Fruit fly (Drosophila melanogaster) whole organism, wandering third instar larva: ENCODE measurements around the gene MED24.

Source experiments
- Abd-B ChIP-seq: fragments of >200 bp; optimal IDR thresholded peaks from 2 replicates; lab custom pipeline; 2017; ENCODE audit warnings: missing biosample characterization, missing genetic modification characterization
- CG9705 ChIP-seq: fragments of 200-800 bp; sonication (Bioruptor generic); optimal IDR thresholded peaks from 2 replicates; lab custom pipeline; 2018; ENCODE audit warnings: missing biosample characterization, mild to moderate bottlenecking, missing genetic modification characterization
- CrebA ChIP-seq: fragments of 200-800 bp; sonication (Bioruptor generic); optimal IDR thresholded peaks from 2 replicates; lab custom pipeline; 2016; ENCODE audit warnings: missing biosample characterization, mild to moderate bottlenecking, missing genetic modification characterization, borderline replicate concordance
- Dif ChIP-seq: fragments of 200-275, 200-300 bp; sonication (Bioruptor generic); optimal IDR thresholded peaks from 2 replicates; lab custom pipeline; 2018; ENCODE audit warnings: missing biosample characterization, missing genetic modification characterization; ENCODE audit not compliant: partially characterized antibody
- HLH106 ChIP-seq: fragments of 200-800 bp; optimal IDR thresholded peaks from 3 replicates; lab custom pipeline; 2019; ENCODE audit warnings: missing biosample characterization, mild to moderate bottlenecking, missing genetic modification characterization, moderate library complexity
- Hr78 ChIP-seq: fragments of >200 bp; optimal IDR thresholded peaks from 2 replicates; lab custom pipeline; 2017; ENCODE audit warnings: missing biosample characterization, missing genetic modification characterization
- Hr83 ChIP-seq: fragments of 200-300 bp; sonication (Bioruptor generic); optimal IDR thresholded peaks from 2 replicates; lab custom pipeline; 2016; ENCODE audit warnings: missing biosample characterization, mild to moderate bottlenecking, missing genetic modification characterization, moderate library complexity; ENCODE audit not compliant: poor library complexity, severe bottlenecking
- Jra ChIP-seq: sonication (Bioruptor generic); optimal IDR thresholded peaks from 2 replicates; lab custom pipeline; 2016; ENCODE audit warnings: missing biosample characterization, missing genetic modification characterization
- Mio ChIP-seq: sonication (Bioruptor generic); optimal IDR thresholded peaks from 2 replicates; lab custom pipeline; 2016; ENCODE audit warnings: missing biosample characterization, missing genetic modification characterization
- Myc ChIP-seq: fragments of >200 bp; optimal IDR thresholded peaks from 2 replicates; lab custom pipeline; 2017
- N ChIP-seq: fragments of >200 bp; optimal IDR thresholded peaks from 2 replicates; lab custom pipeline; 2018; ENCODE audit warnings: missing biosample characterization, missing external identifiers, missing genetic modification characterization
- OdsH ChIP-seq: fragments of 200-800 bp; sonication (Bioruptor generic); optimal IDR thresholded peaks from 2 replicates; lab custom pipeline; 2016; ENCODE audit warnings: missing biosample characterization, mild to moderate bottlenecking, missing genetic modification characterization
- Rel ChIP-seq, 2 experiments: fragments of 200-800 bp; sonication (Bioruptor generic) in 1 of 2; optimal IDR thresholded peaks; 2 replicates in 1 of 2; 3 replicates in 1 of 2; lab custom pipeline; 2016 to 2019; ENCODE audit warnings: mild to moderate bottlenecking in 2 of 2, missing biosample characterization in 2 of 2, missing genetic modification characterization in 2 of 2, moderate library complexity in 1 of 2
- Sp1 ChIP-seq: fragments of 200-800 bp; sonication (Bioruptor generic); optimal IDR thresholded peaks from 3 replicates; lab custom pipeline; 2019; ENCODE audit warnings: missing biosample characterization, mild to moderate bottlenecking, missing genetic modification characterization, moderate library complexity
- Vsx2 ChIP-seq: fragments of 200-300, 225-300 bp; sonication (Bioruptor generic); optimal IDR thresholded peaks from 2 replicates; lab custom pipeline; 2018; ENCODE audit warnings: missing biosample characterization, missing genetic modification characterization; ENCODE audit not compliant: partially characterized antibody
- brk ChIP-seq: fragments of 200-800 bp; sonication (Bioruptor generic); optimal IDR thresholded peaks from 2 replicates; lab custom pipeline; 2016; ENCODE audit warnings: missing biosample characterization, mild to moderate bottlenecking, missing genetic modification characterization
- dl ChIP-seq, 2 experiments: fragments of 175-275, 200-275 bp in 1 of 2; fragments of 200-275 bp in 1 of 2; sonication (Bioruptor generic); optimal IDR thresholded peaks; lab custom pipeline; 2018; ENCODE audit warnings: mild to moderate bottlenecking in 2 of 2, missing biosample characterization in 2 of 2, missing genetic modification characterization in 2 of 2, moderate library complexity in 2 of 2; ENCODE audit not compliant: partially characterized antibody in 2 of 2, insufficient read depth in 1 of 2
- dmrt93B ChIP-seq: fragments of 200-800 bp; sonication (Bioruptor generic); optimal IDR thresholded peaks from 2 replicates; lab custom pipeline; 2018; ENCODE audit warnings: missing biosample characterization, mild to moderate bottlenecking, missing genetic modification characterization
- ey ChIP-seq: fragments of 200-800 bp; sonication (Bioruptor generic); optimal IDR thresholded peaks from 2 replicates; lab custom pipeline; 2016; ENCODE audit warnings: missing biosample characterization, missing genetic modification characterization
- fru ChIP-seq: fragments of 200-800 bp; sonication (Bioruptor generic); optimal IDR thresholded peaks from 3 replicates; lab custom pipeline; 2016; ENCODE audit warnings: missing biosample characterization, mild to moderate bottlenecking, missing genetic modification characterization
- h ChIP-seq: fragments of 200-800 bp; sonication (Bioruptor generic); optimal IDR thresholded peaks from 3 replicates; lab custom pipeline; 2016; ENCODE audit warnings: missing biosample characterization, mild to moderate bottlenecking, missing genetic modification characterization
- jim ChIP-seq: fragments of 175-275, 200-325 bp; sonication (Bioruptor generic); optimal IDR thresholded peaks from 2 replicates; lab custom pipeline; 2016; ENCODE audit warnings: missing biosample characterization, mild to moderate bottlenecking, missing genetic modification characterization
- lola ChIP-seq: fragments of >200 bp; optimal IDR thresholded peaks from 2 replicates; lab custom pipeline; 2017; ENCODE audit warnings: missing biosample characterization, missing genetic modification characterization
- psq ChIP-seq: fragments of 200-800 bp; sonication (Bioruptor generic); optimal IDR thresholded peaks from 3 replicates; lab custom pipeline; 2017; ENCODE audit warnings: missing biosample characterization, mild to moderate bottlenecking, missing genetic modification characterization, moderate library complexity
- rgr ChIP-seq: fragments of 200-800 bp; sonication (Bioruptor generic); optimal IDR thresholded peaks from 3 replicates; lab custom pipeline; 2016; ENCODE audit warnings: missing biosample characterization, mild to moderate bottlenecking, missing genetic modification characterization
- sage ChIP-seq: fragments of 200-800 bp; sonication (Bioruptor generic); optimal IDR thresholded peaks from 2 replicates; lab custom pipeline; 2016; ENCODE audit warnings: missing biosample characterization, mild to moderate bottlenecking, missing genetic modification characterization
- sv ChIP-seq: fragments of 200-800 bp; sonication (Bioruptor generic); optimal IDR thresholded peaks from 3 replicates; lab custom pipeline; 2016; ENCODE audit warnings: missing biosample characterization, missing genetic modification characterization
- tai ChIP-seq: sonication (Bioruptor generic); optimal IDR thresholded peaks from 2 replicates; lab custom pipeline; 2016; ENCODE audit warnings: missing biosample characterization, missing genetic modification characterization
- usp ChIP-seq: fragments of >200 bp; optimal IDR thresholded peaks from 2 replicates; lab custom pipeline; 2017; ENCODE audit warnings: missing biosample characterization, missing genetic modification characterization
- woc ChIP-seq: sonication (Bioruptor generic); optimal IDR thresholded peaks from 2 replicates; lab custom pipeline; 2016; ENCODE audit warnings: missing biosample characterization, mild to moderate bottlenecking, missing genetic modification characterization

Gene MED24

dm6 chr3L:8191042-8191613 is at the start of gene MED24:
MED24 (plus strand) TSS chr3L:8191270.
- TF ChIP-seq psq (GFP tag; lab: Kevin White, UChicago) = no peak
- no peak for TF ChIP-seq usp
- no peak for TF ChIP-seq Sp1 (GFP tag; lab: Kevin White, UChicago)
- peak; percentile 35 for TF ChIP-seq rgr (GFP tag; lab: Kevin White, UChicago)

- TF ChIP-seq sage (GFP tag; lab: Kevin White, UChicago) (no peak), HLH106 (tag; lab: Kevin White, UChicago) (no peak), Jra (GFP tag; lab: Kevin White, UChicago) (no peak), Hr78 (no peak), psq (GFP tag; lab: Kevin White, UChicago) (no peak), h (GFP tag; lab: Kevin White, UChicago) (no peak), Rel (GFP tag; optimal IDR thresholded peaks at IDR 0.05; lab: Kevin White, UChicago) (no peak), Rel (tag; optimal IDR thresholded peaks at IDR 0.05; lab: Kevin White, UChicago) (no peak), sv (no peak), Mio (GFP tag; lab: Kevin White, UChicago) (no peak), Hr83 (GFP tag; lab: Kevin White, UChicago) (no peak), lola (GFP tag; lab: Kevin White, UChicago) (no peak), fru (no peak), Sp1 (GFP tag; lab: Kevin White, UChicago) (no peak), dmrt93B (no peak), rgr (GFP tag; lab: Kevin White, UChicago) (no peak)
Measured at dm6 chr3L:8150284-8150683, 40.8 kb upstream of the MED24 start.

DNA sequence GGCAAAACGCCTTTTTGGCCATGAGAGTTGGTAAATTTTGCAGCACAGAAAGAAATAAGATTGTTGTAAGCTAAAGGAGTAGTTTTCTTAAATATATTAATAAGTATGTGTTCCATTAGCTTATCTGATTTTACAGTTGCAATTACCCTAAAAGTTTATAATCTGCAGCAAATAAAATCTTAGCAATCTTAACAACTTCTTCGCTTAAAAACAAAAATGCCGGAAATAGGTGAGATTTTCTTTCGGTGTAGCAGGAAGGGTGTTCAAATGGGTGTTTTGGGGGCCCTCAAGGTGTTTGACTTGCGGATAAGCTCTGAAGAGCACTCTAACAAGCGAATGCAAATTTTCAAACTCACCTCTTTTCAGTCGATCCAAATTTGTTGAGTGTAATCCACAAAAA is 40.3 kb upstream of the MED24 start:
- TF ChIP-seq N (GFP tag; lab: Kevin White, UChicago) = no peak
- peak; percentile 23 for TF ChIP-seq HLH106 (tag; lab: Kevin White, UChicago)
- no peak for TF ChIP-seq CG9705 (GFP tag; lab: Kevin White, UChicago)
- TF ChIP-seq psq (GFP tag; lab: Kevin White, UChicago) = no peak

DNA sequence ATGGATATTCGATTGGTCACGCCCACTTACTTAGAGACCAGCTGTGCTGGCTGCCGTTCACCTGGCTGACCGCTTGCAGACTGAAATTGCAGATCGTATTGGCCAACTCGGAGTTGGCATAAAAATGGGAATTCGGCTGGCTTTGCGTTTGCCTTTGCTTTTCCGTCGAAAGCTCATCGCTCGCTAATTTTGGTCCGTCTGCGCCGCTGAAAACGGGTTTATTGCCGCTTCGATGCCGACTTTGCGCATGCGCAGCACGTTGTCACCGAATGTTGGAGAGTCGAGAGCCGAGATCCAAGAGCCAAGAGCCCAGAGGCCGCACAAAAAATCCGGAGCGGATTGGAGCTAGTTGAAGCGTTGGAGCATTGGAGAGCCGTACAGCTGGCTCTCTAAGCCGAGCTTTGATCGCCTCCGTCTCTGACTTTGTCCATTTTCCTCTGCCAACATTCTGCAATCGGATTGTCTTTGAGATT is 39.3 kb upstream of the MED24 start, which contains the start of gene CG13676:
Gene CG13676 (minus strand): TSS at position 87 of the 473 bp plus-strand sequence.
- peak; percentile 44 for TF ChIP-seq Dif (GFP tag; lab: Kevin White, UChicago)
- no peak for TF ChIP-seq Abd-B (GFP tag; lab: Kevin White, UChicago)
- no peak for TF ChIP-seq tai (GFP tag; lab: Kevin White, UChicago)
- no peak for TF ChIP-seq jim (GFP tag; lab: Kevin White, UChicago)
- TF ChIP-seq dl (GFP tag; optimal IDR thresholded peaks at IDR 0.05; lab: Kevin White, UChicago; ENCODE audit: insufficient read depth in 1 of 2, partially characterized antibody in 2 of 2) = peak; percentile 79 to 83
- TF ChIP-seq woc = no peak
- peak; percentile 76 for TF ChIP-seq Rel (GFP tag; optimal IDR thresholded peaks at IDR 0.05; lab: Kevin White, UChicago)
- TF ChIP-seq Rel (tag; optimal IDR thresholded peaks at IDR 0.05; lab: Kevin White, UChicago) = no peak
- no peak for TF ChIP-seq Mio (GFP tag; lab: Kevin White, UChicago)
- no peak for TF ChIP-seq OdsH (GFP tag; lab: Kevin White, UChicago)
- TF ChIP-seq CrebA (GFP tag; lab: Kevin White, UChicago) = peak; percentile 20
- no peak for TF ChIP-seq dmrt93B
- TF ChIP-seq Myc (lab: Kevin White, UChicago) = no peak
- TF ChIP-seq brk (GFP tag; lab: Kevin White, UChicago) = no peak
- TF ChIP-seq Sp1 (GFP tag; lab: Kevin White, UChicago) = peak; percentile 6
- TF ChIP-seq fru = no peak
- TF ChIP-seq Vsx2 (GFP tag; lab: Kevin White, UChicago) = peak; percentile 67
- no peak for TF ChIP-seq ey
- TF ChIP-seq, all 38 proteins: peak for 6
